Fruit fly (Drosophila melanogaster): Measurements from ENCODE around the gene Reph.

Reph gene

DNA sequence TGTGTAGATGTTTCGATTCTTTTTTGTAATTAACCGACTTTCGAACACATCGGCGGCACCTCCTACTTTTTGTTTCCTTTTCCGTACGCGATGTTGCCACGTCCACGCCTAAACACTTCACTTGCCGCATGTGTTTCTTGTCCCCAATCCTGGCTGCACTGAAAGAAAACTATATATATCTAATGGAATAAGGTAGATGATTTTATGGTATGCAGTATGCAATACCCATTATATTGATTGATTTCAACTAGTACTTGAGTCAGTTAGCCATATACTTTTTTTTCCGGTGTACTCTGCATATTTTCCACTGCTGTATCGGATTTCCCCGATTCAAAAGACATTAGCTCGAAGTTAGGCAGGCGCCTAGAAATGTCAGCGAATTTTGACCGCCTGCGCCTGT lies 15.6 kb downstream of the Reph start (continued):
- TF ChIP-seq emc (GFP tag; optimal IDR thresholded peaks at IDR 0.05): no peak
- no peak for TF ChIP-seq sob (GFP tag; IDR thresholded peaks at IDR 0.05)
- TF ChIP-seq Oaz (GFP tag; IDR thresholded peaks at IDR 0.05): no peak
- TF ChIP-seq CG2712 (tag; optimal IDR thresholded peaks at IDR 0.05): peak; percentile 60
- TF ChIP-seq Neu2 (GFP tag; optimal IDR thresholded peaks at IDR 0.05; ENCODE audit: borderline replicate concordance): no peak
- no peak for TF ChIP-seq CG16863 (GFP tag; optimal IDR thresholded peaks at IDR 0.05)
- TF ChIP-seq CG33213 (GFP tag; optimal IDR thresholded peaks at IDR 0.05): no peak
- no peak for TF ChIP-seq CG12236 (GFP tag; optimal IDR thresholded peaks at IDR 0.05)
- no peak for TF ChIP-seq CG8478 (optimal IDR thresholded peaks at IDR 0.05)
- no peak for TF ChIP-seq oc (tag; optimal IDR thresholded peaks at IDR 0.05)
- TF ChIP-seq Dip3 (GFP tag; optimal IDR thresholded peaks at IDR 0.05): no peak
- no peak for TF ChIP-seq CG11456 (GFP tag; IDR thresholded peaks at IDR 0.05)
- TF ChIP-seq TFAM (GFP tag; optimal IDR thresholded peaks at IDR 0.05): no peak
- TF ChIP-seq pzg (GFP tag; optimal IDR thresholded peaks at IDR 0.05): no peak
- peak; percentile 32 for TF ChIP-seq CG10979 (tag; optimal IDR thresholded peaks at IDR 0.05)
- TF ChIP-seq tgo (GFP tag; IDR thresholded peaks at IDR 0.05): no peak
- no peak for TF ChIP-seq org-1 (GFP tag; optimal IDR thresholded peaks at IDR 0.05)
- no peak for TF ChIP-seq gro (GFP tag; optimal IDR thresholded peaks at IDR 0.05)
- no peak for TF ChIP-seq CG2678 (tag; optimal IDR thresholded peaks at IDR 0.05)
- no peak for TF ChIP-seq fd64A (GFP tag; optimal IDR thresholded peaks at IDR 0.05)
- no peak for TF ChIP-seq trh (GFP tag; optimal IDR thresholded peaks at IDR 0.05)
- TF ChIP-seq CG10209 (GFP tag; optimal IDR thresholded peaks at IDR 0.05): peak; percentile 17
- TF ChIP-seq Bteb2 (GFP tag; optimal IDR thresholded peaks at IDR 0.05): no peak
- no peak for TF ChIP-seq CG3995 (GFP tag; optimal IDR thresholded peaks at IDR 0.05)
- TF ChIP-seq CG8765 (GFP tag; IDR thresholded peaks at IDR 0.05): peak; percentile 68; the same call in 1 of the 2 replicates
- no peak for TF ChIP-seq CG3163 (GFP tag; optimal IDR thresholded peaks at IDR 0.05)
- no peak for TF ChIP-seq CG10565 (GFP tag; optimal IDR thresholded peaks at IDR 0.05)
- TF ChIP-seq jing (GFP tag; optimal IDR thresholded peaks at IDR 0.05): no peak
- no peak for TF ChIP-seq repo (GFP tag; optimal IDR thresholded peaks at IDR 0.05)
- no peak for TF ChIP-seq insv (GFP tag; optimal IDR thresholded peaks at IDR 0.05)
- TF ChIP-seq en (GFP tag; optimal IDR thresholded peaks at IDR 0.05): no peak
- TF ChIP-seq Xrp1 (GFP tag; IDR thresholded peaks at IDR 0.05): peak; percentile 81
- no peak for TF ChIP-seq CG12104 (GFP tag; optimal IDR thresholded peaks at IDR 0.05)
- no peak for TF ChIP-seq HLH54F (GFP tag; optimal IDR thresholded peaks at IDR 0.05)
- TF ChIP-seq Bdp1 (GFP tag; optimal IDR thresholded peaks at IDR 0.05): no peak
- no peak for TF ChIP-seq CG34224 (GFP tag; IDR thresholded peaks at IDR 0.05; ENCODE audit: partially characterized antibody)
- TF ChIP-seq Aef1 (GFP tag; IDR thresholded peaks at IDR 0.05): no peak
- peak; percentile 17 for TF ChIP-seq az2 (GFP tag; optimal IDR thresholded peaks at IDR 0.05)
- TF ChIP-seq ttk (GFP tag; IDR thresholded peaks at IDR 0.05): no peak
- no peak for TF ChIP-seq gcm2 (GFP tag; optimal IDR thresholded peaks at IDR 0.05)
- TF ChIP-seq CG1792 (GFP tag; optimal IDR thresholded peaks at IDR 0.05): no peak
- TF ChIP-seq nerfin-2 (GFP tag; IDR thresholded peaks at IDR 0.05; ENCODE audit: partially characterized antibody): no peak
- TF ChIP-seq nau (GFP tag; optimal IDR thresholded peaks at IDR 0.05): no peak
- TF ChIP-seq CG5180 (GFP tag; optimal IDR thresholded peaks at IDR 0.05): no peak
- TF ChIP-seq Ets65A (GFP tag): no peak
- TF ChIP-seq HLHmδ (GFP tag; optimal IDR thresholded peaks at IDR 0.05): no peak
- TF ChIP-seq CHES-1-like (GFP tag; optimal IDR thresholded peaks at IDR 0.05): no peak
- TF ChIP-seq Spps (tag; optimal IDR thresholded peaks at IDR 0.05): no peak
- no peak for TF ChIP-seq CG13296 (GFP tag; optimal IDR thresholded peaks at IDR 0.05)
- no peak for TF ChIP-seq CG12744 (GFP tag; optimal IDR thresholded peaks at IDR 0.05)
- no peak for TF ChIP-seq pan (optimal IDR thresholded peaks at IDR 0.05)
- peak in 1 of 2 experiments; percentile 19 for TF ChIP-seq pan (GFP tag; optimal IDR thresholded peaks at IDR 0.05 in 1 of 2, IDR thresholded peaks at IDR 0.05 in 1 of 2)
- peak; percentile 28 for TF ChIP-seq CG12391 (tag; optimal IDR thresholded peaks at IDR 0.05)
